Fruit fly (Drosophila melanogaster): ENCODE data around the gene rump.

Gene rump

DNA sequence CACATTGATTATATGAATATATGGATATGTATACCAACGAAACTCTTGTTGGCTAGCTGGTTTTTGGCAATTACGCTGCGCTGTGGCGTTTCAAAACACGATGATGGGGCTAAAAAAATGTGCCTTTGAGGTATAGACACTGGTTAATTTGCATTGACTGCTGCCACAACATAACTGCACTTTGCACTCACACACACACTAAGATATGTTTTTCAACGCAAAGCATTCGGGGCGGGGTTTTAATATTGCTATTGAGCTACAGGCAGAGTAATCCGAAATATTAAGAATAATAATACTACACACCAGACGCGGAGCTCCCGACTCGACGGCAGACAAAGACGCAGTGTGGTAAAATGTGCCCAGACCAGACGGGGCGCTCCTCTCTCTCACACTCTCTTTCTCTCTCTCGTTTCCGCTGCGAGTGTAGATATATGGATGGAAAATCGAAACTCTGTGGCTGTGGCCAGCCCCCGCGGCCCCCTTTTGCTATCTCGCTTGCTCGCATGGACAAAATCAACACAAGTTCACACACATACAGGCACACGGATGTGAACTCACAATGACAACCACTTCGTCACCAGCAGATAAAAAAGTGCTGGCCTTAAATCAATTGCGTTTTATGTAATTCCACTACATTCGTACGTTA, 41.0 kb upstream of the rump start (continued):
- TF ChIP-seq CG2875 (GFP tag; optimal IDR thresholded peaks at IDR 0.05) (peak; percentile 55), cwo (GFP tag; optimal IDR thresholded peaks at IDR 0.05) (peak; percentile 13), CG10274 (GFP tag; optimal IDR thresholded peaks at IDR 0.05) (no peak), CG10209 (GFP tag; optimal IDR thresholded peaks at IDR 0.05) (no peak), Dbx (GFP tag; IDR thresholded peaks at IDR 0.05) (no peak), so (GFP tag; IDR thresholded peaks at IDR 0.05) (no peak), gem (tag; optimal IDR thresholded peaks at IDR 0.05) (no peak), CG8765 (GFP tag; IDR thresholded peaks at IDR 0.05) (no peak), CG12744 (GFP tag; optimal IDR thresholded peaks at IDR 0.05) (peak; percentile 38), sob (GFP tag; IDR thresholded peaks at IDR 0.05) (no peak), CG32532 (GFP tag; IDR thresholded peaks at IDR 0.05) (no peak), CG8388 (GFP tag; optimal IDR thresholded peaks at IDR 0.05) (no peak), pzg (GFP tag; optimal IDR thresholded peaks at IDR 0.05) (peak; percentile 49), Awh (GFP tag; IDR thresholded peaks at IDR 0.05) (no peak), zen2 (GFP tag; IDR thresholded peaks at IDR 0.05; ENCODE audit: partially characterized antibody) (no peak), trh (GFP tag; optimal IDR thresholded peaks at IDR 0.05) (no peak), CG17802 (tag; optimal IDR thresholded peaks at IDR 0.05) (no peak), Med (GFP tag) (peak; percentile 91), Max (GFP tag; optimal IDR thresholded peaks at IDR 0.05) (no peak), trem (tag; optimal IDR thresholded peaks at IDR 0.05) (no peak), seq (GFP tag; IDR thresholded peaks at IDR 0.05) (no peak), Deaf1 (tag; optimal IDR thresholded peaks at IDR 0.05) (peak; percentile 49), pros (GFP tag; optimal IDR thresholded peaks at IDR 0.05) (peak; percentile 45), CG6854 (GFP tag; optimal IDR thresholded peaks at IDR 0.05) (peak; percentile 71), esg (GFP tag; conservative IDR thresholded peaks at IDR 0.05) (no peak), CG3838 (GFP tag; optimal IDR thresholded peaks at IDR 0.05) (no peak), CG12155 (GFP tag; optimal IDR thresholded peaks at IDR 0.05) (no peak), MBD-R2 (GFP tag; IDR thresholded peaks at IDR 0.05) (no peak), CG7963 (GFP tag; IDR thresholded peaks at IDR 0.05; ENCODE audit: partially characterized antibody) (no peak), CG2889 (GFP tag; IDR thresholded peaks at IDR 0.05) (no peak), danr (GFP tag; IDR thresholded peaks at IDR 0.05) (no peak), tgo (GFP tag; IDR thresholded peaks at IDR 0.05) (no peak), Drgx (GFP tag; IDR thresholded peaks at IDR 0.05) (no peak), Meics (GFP tag; optimal IDR thresholded peaks at IDR 0.05) (peak; percentile 64), Oli (tag; optimal IDR thresholded peaks at IDR 0.05) (no peak), hbn (GFP tag; IDR thresholded peaks at IDR 0.05; ENCODE audit: partially characterized antibody) (no peak), stwl (tag; optimal IDR thresholded peaks at IDR 0.05) (no peak), fru (optimal IDR thresholded peaks at IDR 0.05) (no peak), Chrac-16 (GFP tag; optimal IDR thresholded peaks at IDR 0.05) (no peak), CG9817 (tag; optimal IDR thresholded peaks at IDR 0.05) (no peak), crp (GFP tag; optimal IDR thresholded peaks at IDR 0.05) (no peak), lov (optimal IDR thresholded peaks at IDR 0.05) (peak; percentile 36), lov (GFP tag; IDR thresholded peaks at IDR 0.05) (no peak), toy (GFP tag; IDR thresholded peaks at IDR 0.05) (no peak), rib (GFP tag; IDR thresholded peaks at IDR 0.05) (no peak), CG12942 (GFP tag; optimal IDR thresholded peaks at IDR 0.05) (no peak), CG7271 (tag; optimal IDR thresholded peaks at IDR 0.05) (no peak), luna (GFP tag; optimal IDR thresholded peaks at IDR 0.05) (no peak), CG9215 (GFP tag; IDR thresholded peaks at IDR 0.05) (no peak), NC2β (GFP tag; optimal IDR thresholded peaks at IDR 0.05) (peak; percentile 44), caup (GFP tag; optimal IDR thresholded peaks at IDR 0.05; ENCODE audit: severe bottlenecking) (peak; percentile 87)
